Fruit fly (Drosophila melanogaster) S2 (cell line): ENCODE data around the gene CG12056.

ENCODE experiments used
- CG8478 ChIP-seq: fragments of >200 bp; optimal IDR thresholded peaks from 2 replicates; lab custom pipeline; 2018
- CTCF ChIP-seq, 2 experiments: fragments of >200 bp; optimal IDR thresholded peaks; 2 replicates each; lab custom pipeline; 2018

- TF ChIP-seq CG8478 (lab: Kevin White, UChicago): no peak
- no peak for TF ChIP-seq CTCF (optimal IDR thresholded peaks at IDR 0.05; lab: Kevin White, UChicago)
Observed at dm6 chrX:9201866-9202681, 9.6 kb downstream of the CG12056 start.
